Fruit fly (Drosophila melanogaster) whole organism, embryonic: ENCODE results near the gene nuf.

Experiments used
- Asciz ChIP-seq: fragments of 200-800 bp; sonication (Bioruptor generic); optimal IDR thresholded peaks from 2 replicates; lab custom pipeline; 2017; ENCODE audit warnings: missing biosample characterization, mild to moderate bottlenecking, missing genetic modification characterization, missing genetic modification reagents
- Atf6 ChIP-seq: fragments of 200-800 bp; sonication (Bioruptor generic); IDR thresholded peaks from 2 replicates; pipeline ENCODE4 v1.3.6; 2022; ENCODE audit warnings: missing biosample characterization, missing genetic modification characterization
- CG10147 ChIP-seq: fragments of 200-800 bp; sonication (Bioruptor generic); optimal IDR thresholded peaks from 2 replicates; lab custom pipeline; 2019; ENCODE audit warnings: missing biosample characterization, mild to moderate bottlenecking, missing genetic modification characterization, moderate library complexity
- CG12219 ChIP-seq: fragments of 200-800 bp; sonication (Bioruptor generic); optimal IDR thresholded peaks from 3 replicates; lab custom pipeline; 2018; ENCODE audit warnings: missing biosample characterization, mild to moderate bottlenecking, missing genetic modification characterization
- CG12236 ChIP-seq: fragments of 200-800 bp; sonication (Bioruptor generic); optimal IDR thresholded peaks from 2 replicates; lab custom pipeline; 2016; ENCODE audit warnings: missing biosample characterization, missing genetic modification characterization
- CG12942 ChIP-seq: fragments of 200-800 bp; sonication (Bioruptor generic); optimal IDR thresholded peaks from 3 replicates; lab custom pipeline; 2016; ENCODE audit warnings: missing biosample characterization, missing genetic modification characterization
- CG14050 ChIP-seq: fragments of 200-800 bp; sonication (Bioruptor generic); IDR thresholded peaks from 3 replicates; pipeline ENCODE4 v1.3.6; 2022; ENCODE audit warnings: missing biosample characterization, missing genetic modification characterization
- CG14710 ChIP-seq: fragments of 200-800 bp; sonication (Bioruptor generic); optimal IDR thresholded peaks from 3 replicates; lab custom pipeline; 2019; ENCODE audit warnings: missing biosample characterization, mild to moderate bottlenecking, missing genetic modification characterization, moderate library complexity
- CG15073 ChIP-seq: fragments of 200-800 bp; sonication (Bioruptor generic); optimal IDR thresholded peaks from 2 replicates; lab custom pipeline; 2016; ENCODE audit warnings: missing biosample characterization, missing genetic modification characterization
- CG17802 ChIP-seq: fragments of 200-800 bp; sonication (Bioruptor generic); optimal IDR thresholded peaks from 2 replicates; lab custom pipeline; 2018; ENCODE audit warnings: missing biosample characterization, mild to moderate bottlenecking, missing genetic modification characterization, moderate library complexity
- CG18599 ChIP-seq: fragments of 200-800 bp; sonication (Bioruptor generic); optimal IDR thresholded peaks from 3 replicates; lab custom pipeline; 2017; ENCODE audit warnings: missing biosample characterization, missing genetic modification characterization, mild to moderate bottlenecking, moderate library complexity, missing genetic modification reagents
- CG31441 ChIP-seq: fragments of 200-800 bp; sonication (Bioruptor generic); IDR thresholded peaks from 2 replicates; pipeline ENCODE4 v1.3.6; 2022; ENCODE audit warnings: missing biosample characterization, missing genetic modification characterization
- CG34376 ChIP-seq: fragments of 200-800 bp; sonication (Bioruptor generic); optimal IDR thresholded peaks from 2 replicates; lab custom pipeline; 2018; ENCODE audit warnings: missing biosample characterization, mild to moderate bottlenecking, missing genetic modification characterization
- CG43689 ChIP-seq: fragments of 200-800 bp; sonication (Bioruptor generic); IDR thresholded peaks from 2 replicates; pipeline ENCODE4 v1.3.6; 2022; ENCODE audit warnings: missing biosample characterization, missing genetic modification characterization
- CG6683 ChIP-seq: fragments of 200-800 bp; sonication (Bioruptor generic); optimal IDR thresholded peaks from 2 replicates; lab custom pipeline; 2017; ENCODE audit warnings: missing biosample characterization, mild to moderate bottlenecking, missing genetic modification characterization, missing genetic modification reagents
- CG6765 ChIP-seq: fragments of 200-800 bp; sonication (Bioruptor generic); optimal IDR thresholded peaks from 3 replicates; lab custom pipeline; 2017; ENCODE audit warnings: missing biosample characterization, mild to moderate bottlenecking, missing genetic modification characterization
- CG7556 ChIP-seq: fragments of 200-800 bp; sonication (Bioruptor generic); optimal IDR thresholded peaks from 2 replicates; lab custom pipeline; 2017; ENCODE audit warnings: missing biosample characterization, mild to moderate bottlenecking, missing genetic modification characterization
- CG7928 ChIP-seq: fragments of 200-800 bp; sonication (Bioruptor generic); optimal IDR thresholded peaks from 2 replicates; lab custom pipeline; 2017; ENCODE audit warnings: missing biosample characterization, mild to moderate bottlenecking, missing genetic modification characterization
- CG8290 ChIP-seq, 3 experiments: fragments of 200-800 bp; sonication (Bioruptor generic); optimal IDR thresholded peaks; 2 replicates each; lab custom pipeline; 2016 to 2019; ENCODE audit warnings: missing biosample characterization in 3 of 3, missing genetic modification characterization in 3 of 3, mild to moderate bottlenecking in 2 of 3, moderate library complexity in 1 of 3
- CG9727 ChIP-seq: fragments of 200-800 bp; sonication (Bioruptor generic); optimal IDR thresholded peaks from 3 replicates; lab custom pipeline; 2017; ENCODE audit warnings: missing biosample characterization, mild to moderate bottlenecking, missing genetic modification characterization
- CTCF ChIP-seq: fragments of 200-800 bp; sonication (Bioruptor generic); optimal IDR thresholded peaks from 2 replicates; lab custom pipeline; 2017; ENCODE audit warnings: missing biosample characterization, mild to moderate bottlenecking, missing genetic modification characterization, moderate library complexity
- E2f2 ChIP-seq: fragments of 200-800 bp; sonication (Bioruptor generic); IDR thresholded peaks from 2 replicates; pipeline ENCODE4 v1.3.6; 2022; ENCODE audit warnings: missing biosample characterization, missing genetic modification characterization
- HLHmδ ChIP-seq: fragments of 200-800 bp; sonication (Bioruptor generic); optimal IDR thresholded peaks from 2 replicates; lab custom pipeline; 2018; ENCODE audit warnings: missing biosample characterization, mild to moderate bottlenecking, missing genetic modification characterization, moderate library complexity
- Mes4 ChIP-seq: fragments of 200-800 bp; sonication (Bioruptor generic); optimal IDR thresholded peaks from 2 replicates; lab custom pipeline; 2016; ENCODE audit warnings: missing biosample characterization, missing genetic modification characterization
- Oaz ChIP-seq: fragments of 200-800 bp; sonication (Bioruptor generic); IDR thresholded peaks from 2 replicates; pipeline ENCODE4 v1.3.6; 2022; ENCODE audit warnings: missing biosample characterization, missing genetic modification characterization
- Usf ChIP-seq: fragments of 200-800 bp; sonication (Bioruptor generic); optimal IDR thresholded peaks from 2 replicates; lab custom pipeline; 2017; ENCODE audit warnings: missing genotype, missing biosample characterization, missing genetic modification characterization
- amos ChIP-seq: fragments of 200-800 bp; sonication (Bioruptor generic); IDR thresholded peaks from 2 replicates; pipeline ENCODE4 v1.3.6; 2022; ENCODE audit warnings: missing biosample characterization, missing genetic modification characterization; ENCODE audit not compliant: partially characterized antibody
- ase ChIP-seq: fragments of 200-800 bp; sonication (Bioruptor generic); IDR thresholded peaks from 3 replicates; pipeline ENCODE4 v1.3.6; 2022; ENCODE audit warnings: missing biosample characterization, missing genetic modification characterization
- caup ChIP-seq: fragments of 200-800 bp; sonication (Bioruptor generic); optimal IDR thresholded peaks from 3 replicates; lab custom pipeline; 2017; ENCODE audit warnings: missing biosample characterization, mild to moderate bottlenecking, missing genetic modification characterization, moderate library complexity; ENCODE audit not compliant: severe bottlenecking
- cg ChIP-seq: fragments of 200-800 bp; sonication (Bioruptor generic); optimal IDR thresholded peaks from 3 replicates; lab custom pipeline; 2019; ENCODE audit warnings: missing biosample characterization, mild to moderate bottlenecking, missing genetic modification characterization, moderate library complexity
- chm ChIP-seq: fragments of 200-800 bp; sonication (Bioruptor generic); IDR thresholded peaks from 2 replicates; pipeline ENCODE4 v1.3.6; 2022; ENCODE audit warnings: missing biosample characterization, missing genetic modification characterization
- gcm ChIP-seq: fragments of 200-800 bp; sonication (Bioruptor generic); optimal IDR thresholded peaks from 2 replicates; lab custom pipeline; 2019; ENCODE audit warnings: missing biosample characterization, mild to moderate bottlenecking, missing genetic modification characterization, moderate library complexity
- grn ChIP-seq: fragments of 200-800 bp; sonication (Bioruptor generic); optimal IDR thresholded peaks from 3 replicates; lab custom pipeline; 2017; ENCODE audit warnings: missing biosample characterization, missing genetic modification characterization
- gro ChIP-seq: fragments of 200-800 bp; sonication (Bioruptor generic); optimal IDR thresholded peaks from 2 replicates; lab custom pipeline; 2016; ENCODE audit warnings: missing biosample characterization, missing genetic modification characterization
- h ChIP-seq: fragments of >200 bp; optimal IDR thresholded peaks from 2 replicates; lab custom pipeline; 2017
- knrl ChIP-seq: fragments of 200-800 bp; sonication (Bioruptor generic); IDR thresholded peaks from 3 replicates; pipeline ENCODE4 v1.3.6; 2022; ENCODE audit warnings: missing biosample characterization, missing genetic modification characterization; ENCODE audit not compliant: partially characterized antibody
- lmd ChIP-seq: fragments of 200-800 bp; sonication (Bioruptor generic); IDR thresholded peaks from 2 replicates; pipeline ENCODE4 v1.3.6; 2022; ENCODE audit warnings: missing biosample characterization, missing genetic modification characterization
- mld ChIP-seq: fragments of 200-800 bp; sonication (Bioruptor generic); IDR thresholded peaks from 3 replicates; pipeline ENCODE4 v1.3.6; 2022; ENCODE audit warnings: missing biosample characterization, missing genetic modification characterization; ENCODE audit not compliant: partially characterized antibody
- nom ChIP-seq: fragments of 200-800 bp; sonication (Bioruptor generic); optimal IDR thresholded peaks from 2 replicates; lab custom pipeline; 2017; ENCODE audit warnings: missing biosample characterization, missing genetic modification characterization, mild to moderate bottlenecking, moderate library complexity, missing genetic modification reagents
- pros ChIP-seq: fragments of 200-800 bp; sonication (Bioruptor generic); optimal IDR thresholded peaks from 3 replicates; lab custom pipeline; 2019; ENCODE audit warnings: missing biosample characterization, mild to moderate bottlenecking, missing genetic modification characterization, moderate library complexity
- sd ChIP-seq: fragments of 200-800 bp; sonication (Bioruptor generic); optimal IDR thresholded peaks from 3 replicates; lab custom pipeline; 2018; ENCODE audit warnings: missing biosample characterization, mild to moderate bottlenecking, missing genetic modification characterization, moderate library complexity
- sens ChIP-seq: fragments of 200-800 bp; sonication (Bioruptor generic); peaks from one replicate; lab custom pipeline; 2016; ENCODE audit warnings: missing biosample characterization, missing genetic modification characterization
- shn ChIP-seq: fragments of 200-800 bp; sonication (Bioruptor generic); optimal IDR thresholded peaks from 3 replicates; lab custom pipeline; 2016; ENCODE audit warnings: missing biosample characterization, missing genetic modification characterization
- unc-4 ChIP-seq: fragments of 200-800 bp; sonication (Bioruptor generic); IDR thresholded peaks from 2 replicates; pipeline ENCODE4 v1.3.6; 2022; ENCODE audit warnings: missing biosample characterization, missing genetic modification characterization; ENCODE audit not compliant: partially characterized antibody

The nuf gene

DNA sequence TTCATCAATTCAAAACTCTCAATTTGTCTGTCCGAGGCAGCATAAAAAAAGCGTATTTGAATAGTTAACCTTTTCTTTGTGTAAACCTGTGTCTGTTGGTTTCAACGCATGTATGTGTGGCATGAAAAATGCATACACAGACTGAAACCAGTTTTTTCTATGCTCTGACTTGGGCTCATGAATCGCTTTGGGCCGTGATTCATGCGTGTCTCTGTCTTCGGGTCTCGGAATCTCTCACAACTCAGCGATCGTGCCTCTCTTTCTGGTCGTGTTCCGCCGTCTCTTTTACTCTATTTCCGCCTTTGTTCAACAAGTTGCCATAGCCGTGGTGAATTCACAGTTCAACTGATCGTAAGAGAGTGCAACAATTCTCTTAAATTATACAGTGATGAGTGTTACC, 10.3 kb downstream of the nuf start (continued):
- no peak for TF ChIP-seq shn (GFP tag; lab: Kevin White, UChicago)
- TF ChIP-seq CG8290 (GFP tag; optimal IDR thresholded peaks at IDR 0.05; lab: Kevin White, UChicago) = no peak
- peak in 1 of 2 experiments; percentile 35 for TF ChIP-seq CG8290 (tag; optimal IDR thresholded peaks at IDR 0.05; lab: Kevin White, UChicago)
- TF ChIP-seq CG10147 (GFP tag; lab: Kevin White, UChicago) = no peak
- TF ChIP-seq CG15073 (GFP tag; lab: Kevin White, UChicago) = no peak
- peak; percentile 20 for TF ChIP-seq HLHmδ (GFP tag; lab: Kevin White, UChicago)
- peak; percentile 39; the same call in 1 of the 2 replicates for TF ChIP-seq amos (GFP tag; lab: Robert Waterston, UW)
- no peak for TF ChIP-seq Mes4
- peak; percentile 81 for TF ChIP-seq pros
- no peak for TF ChIP-seq ase (GFP tag; lab: Robert Waterston, UW)
- no peak for TF ChIP-seq CG7928
- peak; percentile 21 for TF ChIP-seq caup (GFP tag; lab: Kevin White, UChicago)
- TF ChIP-seq CG6683 = no peak

DNA sequence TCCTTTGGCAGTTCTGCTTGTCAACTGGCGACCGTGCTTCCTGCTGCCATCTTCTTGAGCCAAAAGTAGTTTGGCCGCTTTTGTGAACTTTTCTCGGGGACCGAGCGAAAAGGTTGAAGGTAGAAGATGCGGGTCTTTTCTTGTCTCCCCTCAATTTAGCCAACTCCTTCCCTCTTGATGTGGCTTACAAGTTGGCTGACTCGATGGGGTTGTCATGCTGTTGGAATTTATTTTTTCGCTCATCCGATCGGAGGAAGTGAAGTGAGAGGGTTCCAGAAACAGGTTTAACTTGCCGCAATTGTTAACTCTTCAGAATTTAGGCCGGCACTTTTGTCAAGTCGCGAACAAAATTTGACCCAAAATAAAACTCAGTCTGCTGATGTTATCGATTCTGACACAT, 11.6 kb downstream of the nuf start:
- TF ChIP-seq gcm (peak; percentile 23), CG6765 (no peak), CG18599 (GFP tag; lab: Kevin White, UChicago) (no peak), CG43689 (GFP tag; lab: Robert Waterston, UW) (no peak), sd (tag; lab: Kevin White, UChicago) (peak; percentile 45), CG14710 (tag; lab: Kevin White, UChicago) (no peak), knrl (GFP tag; lab: Robert Waterston, UW) (no peak), nom (GFP tag; lab: Kevin White, UChicago) (peak; percentile 39), grn (GFP tag; lab: Kevin White, UChicago) (no peak), Oaz (GFP tag; lab: Robert Waterston, UW) (no peak), cg (GFP tag; lab: Kevin White, UChicago) (no peak)

- no peak for TF ChIP-seq CG12236
- no peak for TF ChIP-seq cg (GFP tag; lab: Kevin White, UChicago)
- TF ChIP-seq unc-4 (GFP tag; lab: Robert Waterston, UW) = no peak
- no peak for TF ChIP-seq CTCF (GFP tag; lab: Kevin White, UChicago)
- TF ChIP-seq CG14050 (GFP tag; lab: Robert Waterston, UW) = no peak
- TF ChIP-seq sens (GFP tag; lab: Kevin White, UChicago) = peak; percentile 68
- TF ChIP-seq CG12219 (GFP tag; lab: Kevin White, UChicago) = no peak
- TF ChIP-seq Usf (GFP tag; lab: Kevin White, UChicago) = no peak
Observed at dm6 chr3L:14203023-14203422, 12.4 kb downstream of the nuf start, which contains the start of gene saturn. Gene saturn (plus strand): TSS chr3L:14203323.

DNA sequence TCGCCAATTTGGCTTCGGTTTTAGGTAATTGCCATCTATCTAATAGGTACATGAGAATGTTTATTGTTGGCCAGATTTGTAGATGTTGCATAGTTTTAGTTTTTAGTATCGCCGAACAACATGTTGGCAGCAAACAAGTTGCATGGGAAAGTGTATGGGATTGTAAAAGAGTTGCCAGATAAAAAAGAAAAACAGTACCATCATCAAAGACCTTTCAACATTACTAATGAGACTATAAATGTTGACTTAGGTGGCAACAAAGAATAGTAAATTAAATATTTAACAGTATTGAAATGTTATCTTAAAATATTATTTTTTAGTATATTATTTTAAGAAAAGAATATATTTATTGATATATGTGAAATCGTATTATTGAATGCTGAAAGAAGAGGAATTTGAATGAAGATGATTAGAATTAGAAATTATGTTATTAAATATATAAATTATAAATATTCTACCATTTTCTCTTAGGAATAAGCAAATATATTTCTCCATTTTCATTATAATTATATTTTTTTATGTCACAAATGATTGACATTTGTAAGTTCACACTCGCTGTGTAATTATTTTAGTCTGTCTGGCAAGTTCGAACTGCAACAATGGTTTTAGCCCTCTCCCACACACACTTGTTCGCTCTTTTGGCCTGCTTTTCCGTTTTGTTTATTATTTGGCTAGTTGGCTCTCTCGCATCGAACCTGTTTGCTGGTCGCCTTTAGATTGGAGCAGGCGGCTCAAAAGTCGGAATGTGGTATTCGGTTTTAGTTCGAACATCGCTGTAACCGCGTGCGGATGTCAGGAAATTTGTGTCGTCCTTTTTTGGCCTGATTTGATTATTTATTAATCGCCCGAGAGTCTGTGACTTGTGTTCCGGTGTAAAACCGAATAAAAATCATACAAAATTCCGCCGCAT, 14.2 kb downstream of the nuf start:
- TF ChIP-seq CG9727 (GFP tag; lab: Kevin White, UChicago) (peak; percentile 23), chm (GFP tag; lab: Robert Waterston, UW) (no peak; the same call in 1 of the 2 replicates), E2f2 (0 out of 2 replicates have a peak, but pooled peaks have one; percentile 24), CG7556 (peak; percentile 56), CG34376 (GFP tag; lab: Kevin White, UChicago) (peak; percentile 19), CG31441 (peak; percentile 65), CG12942 (GFP tag; lab: Kevin White, UChicago) (no peak), sd (tag; lab: Kevin White, UChicago) (peak; percentile 94), mld (no peak), h (lab: Kevin White, UChicago) (no peak), lmd (GFP tag; lab: Robert Waterston, UW) (no peak), gro (peak; percentile 0), Asciz (GFP tag; lab: Kevin White, UChicago) (no peak), caup (GFP tag; lab: Kevin White, UChicago) (no peak), Atf6 (no peak), CG17802 (tag; lab: Kevin White, UChicago) (no peak)
